Worm (Caenorhabditis elegans) whole organism, early embryonic: ENCODE results near the gene adbp-1.

Experiments
- B0310.2 ChIP-seq: sonication (generic microtip); optimal IDR thresholded peaks from 2 replicates; lab custom pipeline; 2016; ENCODE audit warnings: mild to moderate bottlenecking, missing genetic modification characterization, missing compliant biosample characterization
- aly-1 ChIP-seq: sonication (generic microtip); optimal IDR thresholded peaks from 2 replicates; lab custom pipeline; 2016; ENCODE audit warnings: missing genetic modification characterization, missing compliant biosample characterization
- ama-1 ChIP-seq: fragments of 150-350 bp; optimal IDR thresholded peaks from 2 replicates; lab custom pipeline; 2014
- ets-7 ChIP-seq: sonication (generic microtip); optimal IDR thresholded peaks from 2 replicates; lab custom pipeline; 2016; ENCODE audit warnings: missing genotype, missing genetic modification characterization, missing compliant biosample characterization
- pes-1 ChIP-seq: fragments of 200-800 bp; sonication (Bioruptor generic); IDR thresholded peaks from 2 replicates; pipeline ENCODE4 v1.3.6; 2022; ENCODE audit warnings: missing genetic modification reagents, missing genetic modification characterization, missing compliant biosample characterization
- sea-1 ChIP-seq: fragments of 200-800 bp; sonication (Bioruptor generic); conservative IDR thresholded peaks from 2 replicates; pipeline ENCODE4 v1.3.6; 2022; ENCODE audit warnings: missing genetic modification characterization, missing compliant biosample characterization

DNA sequence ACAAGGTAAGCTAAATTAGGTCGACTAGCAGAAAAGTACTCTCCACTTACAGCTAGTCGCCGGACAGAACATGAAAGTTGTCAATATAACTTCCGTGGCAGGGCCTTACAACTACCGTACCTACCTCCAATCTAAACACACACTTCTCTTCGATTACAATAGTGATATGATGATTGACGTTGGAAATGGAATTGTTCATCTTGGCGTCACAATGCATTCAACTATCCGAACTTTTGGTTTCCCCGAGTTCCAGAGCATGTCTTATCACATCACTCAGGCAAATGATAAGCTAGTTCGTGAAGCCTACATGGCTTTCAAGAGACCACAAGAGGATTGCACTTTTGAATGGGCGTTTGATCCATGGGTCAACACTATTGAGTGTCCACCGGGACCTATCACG is 16.6 kb upstream of the adbp-1 start:
- TF ChIP-seq B0310.2 (tag; lab: Kevin White, UChicago) = no peak
- TF ChIP-seq sea-1 = no peak
- no peak for TF ChIP-seq aly-1
- TF ChIP-seq pes-1 (GFP tag; lab: Robert Waterston, UW) = no peak
- no peak for TF ChIP-seq ets-7 (tag; lab: Kevin White, UChicago)
- TF ChIP-seq ama-1 (lab: Kevin White, UChicago) = no peak
